Worm (Caenorhabditis elegans) whole organism, L4/young adult: ENCODE results near the gene R148.4.

ENCODE experiments used
- dao-5 ChIP-seq: sonication (generic microtip); optimal IDR thresholded peaks from 2 replicates; lab custom pipeline; 2016; ENCODE audit warnings: missing genotype, missing genetic modification characterization, moderate library complexity, missing compliant biosample characterization
- him-1 ChIP-seq: sonication (generic microtip); optimal IDR thresholded peaks from 2 replicates; lab custom pipeline; 2016; ENCODE audit warnings: missing genotype, missing genetic modification reagents, missing genetic modification characterization, missing compliant biosample characterization

DNA sequence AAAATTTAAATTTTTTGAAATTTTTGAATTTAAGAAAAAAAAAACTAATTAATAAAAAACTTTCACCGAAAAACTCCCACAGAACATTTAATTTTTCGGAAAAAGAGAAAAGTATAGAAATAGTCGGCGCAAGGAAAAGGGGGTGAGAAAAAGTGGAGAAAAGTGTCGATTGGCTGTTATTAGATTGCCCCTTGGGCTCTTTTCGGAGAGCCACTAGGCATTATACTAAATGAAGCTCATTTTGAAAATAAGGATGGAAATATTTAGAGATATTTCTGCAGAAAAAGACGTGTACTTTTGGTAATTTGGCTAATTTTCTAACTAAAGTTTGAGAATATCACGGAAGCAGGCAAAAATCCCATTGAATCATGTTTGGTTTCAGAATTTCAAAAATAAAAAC is 52.7 kb downstream of the R148.4 start:
- TF ChIP-seq dao-5 (tag; lab: Kevin White, UChicago), result no peak
- no peak for TF ChIP-seq him-1 (tag; lab: Kevin White, UChicago)
